Fruit fly (Drosophila melanogaster) whole organism, prepupa: ENCODE data around the gene VhaAC39-2.

Experiments
- Blimp-1 ChIP-seq: fragments of 200-800 bp; sonication (Bioruptor generic); optimal IDR thresholded peaks from 3 replicates; lab custom pipeline; 2017; ENCODE audit warnings: missing biosample characterization, missing genetic modification characterization, mild to moderate bottlenecking, moderate library complexity, missing genetic modification reagents
- CG10669 ChIP-seq: fragments of 200-800 bp; sonication (Bioruptor generic); optimal IDR thresholded peaks from 3 replicates; lab custom pipeline; 2018; ENCODE audit warnings: missing biosample characterization, mild to moderate bottlenecking, missing genetic modification characterization, moderate library complexity
- CG11294 ChIP-seq: fragments of 200-800 bp; sonication (Bioruptor generic); IDR thresholded peaks from 2 replicates; pipeline ENCODE4 v1.3.6; 2022; ENCODE audit warnings: missing biosample characterization, missing genetic modification characterization
- CG11902 ChIP-seq: fragments of 200-800 bp; sonication (Bioruptor generic); optimal IDR thresholded peaks from 3 replicates; lab custom pipeline; 2016; ENCODE audit warnings: missing biosample characterization, missing genetic modification characterization
- CG15336 ChIP-seq: fragments of 200-800 bp; sonication (Bioruptor generic); IDR thresholded peaks from 2 replicates; pipeline ENCODE4 v1.3.6; 2022; ENCODE audit warnings: missing biosample characterization, missing genetic modification characterization
- CG1621 ChIP-seq: fragments of 200-800 bp; sonication (Bioruptor generic); optimal IDR thresholded peaks from 3 replicates; lab custom pipeline; 2018; ENCODE audit warnings: missing biosample characterization, mild to moderate bottlenecking, missing genetic modification characterization
- CG16779 ChIP-seq: fragments of 200-800 bp; sonication (Bioruptor generic); optimal IDR thresholded peaks from 3 replicates; lab custom pipeline; 2017; ENCODE audit warnings: missing biosample characterization, mild to moderate bottlenecking, missing genetic modification characterization
- CG31627 ChIP-seq: fragments of 200-800 bp; sonication (Bioruptor generic); optimal IDR thresholded peaks from 3 replicates; lab custom pipeline; 2016; ENCODE audit warnings: missing biosample characterization, missing genetic modification characterization
- CG34406 ChIP-seq: fragments of 200-800 bp; sonication (Bioruptor generic); optimal IDR thresholded peaks from 3 replicates; lab custom pipeline; 2016; ENCODE audit warnings: missing biosample characterization, missing genetic modification characterization
- CG3919 ChIP-seq: fragments of 200-800 bp; sonication (Bioruptor generic); optimal IDR thresholded peaks from 3 replicates; lab custom pipeline; 2016; ENCODE audit warnings: missing biosample characterization, missing genetic modification characterization
- CG4318 ChIP-seq: fragments of 200-800 bp; sonication (Bioruptor generic); optimal IDR thresholded peaks from 3 replicates; lab custom pipeline; 2017; ENCODE audit warnings: missing biosample characterization, mild to moderate bottlenecking, missing genetic modification characterization
- CG6163 ChIP-seq: fragments of 200-800 bp; sonication (Bioruptor generic); IDR thresholded peaks from 3 replicates; pipeline ENCODE4 v1.3.6; 2022; ENCODE audit warnings: missing biosample characterization, missing genetic modification characterization
- CG6276 ChIP-seq: fragments of 200-800 bp; sonication (Bioruptor generic); optimal IDR thresholded peaks from 2 replicates; lab custom pipeline; 2017; ENCODE audit warnings: missing biosample characterization, mild to moderate bottlenecking, missing genetic modification characterization
- CG6808 ChIP-seq: fragments of 200-800 bp; sonication (Bioruptor generic); optimal IDR thresholded peaks from 3 replicates; lab custom pipeline; 2017; ENCODE audit warnings: missing biosample characterization, missing genetic modification characterization, mild to moderate bottlenecking, moderate library complexity, missing genetic modification reagents
- CG7368 ChIP-seq: fragments of 200-800 bp; sonication (Bioruptor generic); optimal IDR thresholded peaks from 3 replicates; lab custom pipeline; 2016; ENCODE audit warnings: missing biosample characterization, missing genetic modification characterization
- CG8119 ChIP-seq: fragments of 200-800 bp; sonication (Bioruptor generic); IDR thresholded peaks from 3 replicates; pipeline ENCODE4 v1.3.6; 2022; ENCODE audit warnings: missing biosample characterization, missing genetic modification characterization
- CG8632 ChIP-seq: fragments of 200-800 bp; sonication (Bioruptor generic); optimal IDR thresholded peaks from 3 replicates; lab custom pipeline; 2016; ENCODE audit warnings: missing biosample characterization, missing genetic modification characterization
- Eip75B ChIP-seq: fragments of 200-800 bp; sonication (Bioruptor generic); optimal IDR thresholded peaks from 3 replicates; lab custom pipeline; 2016; ENCODE audit warnings: missing biosample characterization, missing genetic modification characterization
- Eip78C ChIP-seq: fragments of 200-800 bp; sonication (Bioruptor generic); peaks from one replicate; lab custom pipeline; 2016; ENCODE audit warnings: missing biosample characterization, missing genetic modification characterization
- Eip93F ChIP-seq: fragments of 200-800 bp; sonication (Bioruptor generic); optimal IDR thresholded peaks from 2 replicates; lab custom pipeline; 2016; ENCODE audit warnings: missing biosample characterization, mild to moderate bottlenecking, missing genetic modification characterization
- Ets21C ChIP-seq: fragments of 200-800 bp; sonication (Bioruptor generic); optimal IDR thresholded peaks from 3 replicates; lab custom pipeline; 2016; ENCODE audit warnings: missing biosample characterization, missing genetic modification characterization
- Hr38 ChIP-seq: sonication (Bioruptor generic); optimal IDR thresholded peaks from 2 replicates; lab custom pipeline; 2016; ENCODE audit warnings: missing biosample characterization, missing genetic modification characterization
- Hr39 ChIP-seq: fragments of 200-800 bp; sonication (Bioruptor generic); optimal IDR thresholded peaks from 2 replicates; lab custom pipeline; 2016; ENCODE audit warnings: missing biosample characterization, missing genetic modification characterization
- Hr4 ChIP-seq: fragments of 200-800 bp; sonication (Bioruptor generic); optimal IDR thresholded peaks from 3 replicates; lab custom pipeline; 2016; ENCODE audit warnings: missing biosample characterization, missing genetic modification characterization
- Lpt ChIP-seq: fragments of 200-800 bp; sonication (Bioruptor generic); optimal IDR thresholded peaks from 3 replicates; lab custom pipeline; 2016; ENCODE audit warnings: missing biosample characterization, missing genetic modification characterization
- Met ChIP-seq: fragments of 200-800 bp; sonication (Bioruptor generic); optimal IDR thresholded peaks from 3 replicates; lab custom pipeline; 2016; ENCODE audit warnings: missing biosample characterization, missing genetic modification characterization
- OdsH ChIP-seq: fragments of 200-800 bp; sonication (Bioruptor generic); optimal IDR thresholded peaks from 3 replicates; lab custom pipeline; 2016; ENCODE audit warnings: missing biosample characterization, missing genetic modification characterization
- Smox ChIP-seq: fragments of 200-800 bp; sonication (Bioruptor generic); optimal IDR thresholded peaks from 3 replicates; lab custom pipeline; 2016; ENCODE audit warnings: missing biosample characterization, missing genetic modification characterization
- Sox102F ChIP-seq: fragments of 200-800 bp; sonication (Bioruptor generic); optimal IDR thresholded peaks from 2 replicates; lab custom pipeline; 2016; ENCODE audit warnings: missing biosample characterization, mild to moderate bottlenecking, missing genetic modification characterization
- Sox14 ChIP-seq: fragments of 200-800 bp; sonication (Bioruptor generic); optimal IDR thresholded peaks from 3 replicates; lab custom pipeline; 2016; ENCODE audit warnings: missing biosample characterization, missing genetic modification characterization
- acj6 ChIP-seq: fragments of 200-800 bp; sonication (Bioruptor generic); optimal IDR thresholded peaks from 3 replicates; lab custom pipeline; 2016; ENCODE audit warnings: missing biosample characterization, missing genetic modification characterization
- cyc ChIP-seq: fragments of 200-800 bp; sonication (Bioruptor generic); optimal IDR thresholded peaks from 3 replicates; lab custom pipeline; 2016; ENCODE audit warnings: missing biosample characterization, missing genetic modification characterization
- dsx ChIP-seq: fragments of 200-800 bp; optimal IDR thresholded peaks from 3 replicates; lab custom pipeline; 2019; ENCODE audit warnings: missing biosample characterization, mild to moderate bottlenecking, missing genetic modification characterization, moderate library complexity; ENCODE audit not compliant: poor library complexity, severe bottlenecking
- eg ChIP-seq: fragments of 200-800 bp; sonication (Bioruptor generic); IDR thresholded peaks from 3 replicates; pipeline ENCODE4 v1.3.6; 2022; ENCODE audit warnings: missing biosample characterization, missing genetic modification characterization
- esn ChIP-seq: fragments of 200-800 bp; sonication (Bioruptor generic); optimal IDR thresholded peaks from 2 replicates; lab custom pipeline; 2016; ENCODE audit warnings: missing biosample characterization, mild to moderate bottlenecking, missing genetic modification characterization, moderate library complexity
- fd59A ChIP-seq: fragments of 200-800 bp; sonication (Bioruptor generic); optimal IDR thresholded peaks from 2 replicates; lab custom pipeline; 2017; ENCODE audit warnings: missing biosample characterization, mild to moderate bottlenecking, missing genetic modification characterization, missing genetic modification reagents
- fd85E ChIP-seq: fragments of 200-800 bp; sonication (Bioruptor generic); optimal IDR thresholded peaks from 3 replicates; lab custom pipeline; 2016; ENCODE audit warnings: missing biosample characterization, missing genetic modification characterization
- fkh ChIP-seq: fragments of 200-800 bp; sonication (Bioruptor generic); optimal IDR thresholded peaks from 3 replicates; lab custom pipeline; 2017; ENCODE audit warnings: missing biosample characterization, mild to moderate bottlenecking, missing genetic modification characterization, moderate library complexity
- lz ChIP-seq: fragments of 200-800 bp; sonication (Bioruptor generic); optimal IDR thresholded peaks from 3 replicates; lab custom pipeline; 2016; ENCODE audit warnings: missing biosample characterization, missing genetic modification characterization
- net ChIP-seq: fragments of 200-800 bp; sonication (Bioruptor generic); optimal IDR thresholded peaks from 3 replicates; lab custom pipeline; 2016; ENCODE audit warnings: missing biosample characterization, missing genetic modification characterization
- pdm3 ChIP-seq: fragments of 200-800 bp; sonication (Bioruptor generic); optimal IDR thresholded peaks from 3 replicates; lab custom pipeline; 2016; ENCODE audit warnings: missing biosample characterization, missing genetic modification characterization
- salr ChIP-seq, 2 experiments: fragments of 200-800 bp; sonication (Bioruptor generic); optimal IDR thresholded peaks; 3 replicates each; lab custom pipeline; 2016 to 2018; ENCODE audit warnings: missing biosample characterization in 2 of 2, missing genetic modification characterization in 2 of 2, mild to moderate bottlenecking in 1 of 2
- spab ChIP-seq: fragments of 200-800 bp; sonication (Bioruptor generic); optimal IDR thresholded peaks from 2 replicates; lab custom pipeline; 2017; ENCODE audit warnings: missing biosample characterization, mild to moderate bottlenecking, missing genetic modification characterization, missing genetic modification reagents
- ss ChIP-seq, 2 experiments: fragments of 200-800 bp; sonication (Bioruptor generic); optimal IDR thresholded peaks; 2 replicates in 1 of 2; 3 replicates in 1 of 2; lab custom pipeline; 2017 to 2018; ENCODE audit warnings: mild to moderate bottlenecking in 2 of 2, missing biosample characterization in 2 of 2, missing genetic modification characterization in 2 of 2, moderate library complexity in 1 of 2
- svp ChIP-seq: fragments of 200-800 bp; sonication (Bioruptor generic); peaks from one replicate; lab custom pipeline; 2016; ENCODE audit warnings: missing biosample characterization, missing genetic modification characterization

VhaAC39-2 gene

DNA sequence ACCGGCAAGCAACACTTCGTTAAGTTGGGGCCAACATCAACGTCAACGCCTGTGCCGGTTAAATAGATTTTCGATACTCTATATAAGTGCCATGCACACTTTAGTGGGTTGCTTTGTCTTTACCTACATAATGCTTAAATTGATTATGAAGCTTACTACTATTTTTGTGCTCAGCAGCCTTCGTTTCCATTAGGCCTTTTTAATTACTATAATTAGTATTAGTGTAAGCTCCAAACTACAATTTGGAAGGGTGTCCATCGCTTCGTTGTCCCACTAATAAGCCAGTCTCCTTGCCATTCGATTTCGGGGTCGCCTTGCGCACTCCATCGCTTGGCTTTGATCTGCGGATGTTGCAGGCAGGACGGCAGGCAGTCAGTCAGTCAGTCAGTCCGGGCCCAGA, 11.5 kb downstream of the VhaAC39-2 start (continued):
- peak; percentile 61 for TF ChIP-seq lz (GFP tag; lab: Kevin White, UChicago)
- peak in 1 of 2 experiments; percentile 61 for TF ChIP-seq ss (GFP tag; optimal IDR thresholded peaks at IDR 0.05; lab: Kevin White, UChicago)
- TF ChIP-seq CG10669 (GFP tag; lab: Kevin White, UChicago), result peak; percentile 81
- TF ChIP-seq CG7368 (GFP tag; lab: Kevin White, UChicago), result peak; percentile 60
- TF ChIP-seq fkh, result no peak
- peak; percentile 73 for TF ChIP-seq CG1621 (tag; lab: Kevin White, UChicago)
- peak; percentile 40 for TF ChIP-seq CG31627 (GFP tag; lab: Kevin White, UChicago)
- no peak for TF ChIP-seq CG4318 (GFP tag; lab: Kevin White, UChicago)
- TF ChIP-seq OdsH (GFP tag; lab: Kevin White, UChicago), result peak; percentile 63
- TF ChIP-seq fd85E (GFP tag; lab: Kevin White, UChicago), result no peak
- peak; percentile 56 for TF ChIP-seq esn (GFP tag; lab: Kevin White, UChicago)
- TF ChIP-seq CG6808 (GFP tag; lab: Kevin White, UChicago), result peak; percentile 82
- peak; percentile 72 for TF ChIP-seq svp (GFP tag; lab: Kevin White, UChicago)
- no peak for TF ChIP-seq Eip93F (GFP tag; lab: Kevin White, UChicago)
- TF ChIP-seq CG15336 (GFP tag; lab: Robert Waterston, UW), result peak; percentile 60; the same call in 1 of the 2 replicates
- TF ChIP-seq CG16779, result peak; percentile 12
- peak; percentile 24 for TF ChIP-seq Lpt (GFP tag; lab: Kevin White, UChicago)
- peak; percentile 53 for TF ChIP-seq CG8632
- TF ChIP-seq, all 60 proteins: peak for 51

DNA sequence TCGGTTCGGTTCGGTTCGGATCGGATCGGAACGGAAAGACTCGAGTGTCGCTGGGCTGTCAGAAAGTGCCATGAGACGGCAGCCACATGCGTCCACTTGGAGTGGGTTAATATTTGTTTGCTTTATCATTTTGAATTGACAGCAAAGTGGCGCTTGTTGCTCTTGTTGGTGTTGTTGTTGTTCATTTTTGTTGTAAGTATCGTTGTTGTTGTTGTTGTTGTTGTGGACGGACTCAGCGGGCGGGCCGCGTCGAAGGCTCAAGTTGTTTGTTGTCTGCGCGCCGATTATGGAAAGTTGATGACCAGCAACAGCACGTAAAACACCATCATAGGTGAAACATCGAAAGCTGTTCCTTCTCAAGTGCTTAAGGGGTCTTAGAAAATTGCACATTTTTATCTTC, 12.1 kb downstream of the VhaAC39-2 start:
- TF ChIP-seq CG31627 (GFP tag; lab: Kevin White, UChicago) (no peak), acj6 (no peak), Sox14 (no peak), CG34406 (GFP tag; lab: Kevin White, UChicago) (no peak), Ets21C (GFP tag; lab: Kevin White, UChicago) (no peak), Hr39 (GFP tag; lab: Kevin White, UChicago) (no peak), OdsH (GFP tag; lab: Kevin White, UChicago) (no peak), Smox (GFP tag; lab: Kevin White, UChicago) (no peak), cyc (GFP tag; lab: Kevin White, UChicago) (no peak), CG3919 (GFP tag; lab: Kevin White, UChicago) (no peak), CG15336 (GFP tag; lab: Robert Waterston, UW) (no peak), CG10669 (GFP tag; lab: Kevin White, UChicago) (no peak), Eip75B (no peak), net (GFP tag; lab: Kevin White, UChicago) (no peak), salr (GFP tag; optimal IDR thresholded peaks at IDR 0.05; lab: Kevin White, UChicago) (no peak), Eip78C (GFP tag; lab: Kevin White, UChicago) (no peak), CG6163 (GFP tag; lab: Robert Waterston, UW) (no peak), svp (GFP tag; lab: Kevin White, UChicago) (no peak)

DNA sequence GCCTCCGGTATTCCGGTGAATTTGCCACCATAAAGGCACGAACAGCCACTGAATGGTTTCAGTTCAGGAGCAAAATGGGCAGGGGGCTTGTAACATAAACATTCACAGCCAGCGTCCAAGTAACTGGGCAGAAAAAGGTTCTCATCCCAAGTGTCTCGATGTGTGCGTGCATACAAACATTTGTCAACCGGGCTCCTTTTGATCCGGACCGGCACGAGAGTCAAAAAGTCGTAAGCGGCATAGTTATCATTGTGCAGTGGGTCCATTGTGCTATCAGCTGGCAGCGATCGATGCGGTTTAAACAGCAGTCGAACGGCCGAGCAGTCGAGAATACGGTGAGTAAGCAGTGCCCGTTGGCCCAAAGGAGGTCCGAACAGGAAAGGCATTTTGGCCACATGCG, 13.4 kb downstream of the VhaAC39-2 start:
- TF ChIP-seq Sox14 (no peak), CG6276 (GFP tag; lab: Kevin White, UChicago) (no peak), fd85E (GFP tag; lab: Kevin White, UChicago) (no peak), CG34406 (GFP tag; lab: Kevin White, UChicago) (no peak), pdm3 (no peak), Sox102F (GFP tag; lab: Kevin White, UChicago) (no peak), Blimp-1 (no peak)

DNA sequence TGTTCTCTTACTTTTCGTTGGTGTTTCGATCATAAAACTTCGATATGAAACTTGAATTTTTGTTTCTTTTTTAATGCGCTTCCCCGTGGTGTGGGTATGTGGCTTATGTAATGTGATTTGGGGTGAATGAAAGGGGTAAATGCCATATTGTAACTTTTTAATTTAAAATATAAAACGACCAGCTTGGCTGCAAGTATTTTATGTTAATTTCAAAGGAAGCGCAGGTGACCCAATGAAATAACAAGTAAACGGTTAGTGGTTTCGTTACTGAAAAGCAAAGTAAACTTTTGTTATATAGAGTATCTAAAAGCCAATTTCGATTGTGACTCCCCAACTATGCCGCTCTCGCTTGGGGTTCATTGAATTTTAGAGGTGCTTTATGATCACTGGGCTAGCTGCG, 14.5 kb downstream of the VhaAC39-2 start:
- TF ChIP-seq Sox102F (GFP tag; lab: Kevin White, UChicago) (peak; percentile 41), svp (GFP tag; lab: Kevin White, UChicago) (peak; percentile 42), dsx (GFP tag; lab: Kevin White, UChicago) (peak; percentile 1), CG11902 (no peak), spab (no peak), CG6163 (GFP tag; lab: Robert Waterston, UW) (no peak), esn (GFP tag; lab: Kevin White, UChicago) (peak; percentile 46), eg (GFP tag; lab: Robert Waterston, UW) (no peak), Met (GFP tag; lab: Kevin White, UChicago) (peak; percentile 46), CG1621 (tag; lab: Kevin White, UChicago) (no peak), Eip75B (peak; percentile 23), cyc (GFP tag; lab: Kevin White, UChicago) (no peak), CG11294 (GFP tag; lab: Robert Waterston, UW) (no peak), CG8632 (peak; percentile 22), CG6276 (GFP tag; lab: Kevin White, UChicago) (no peak), CG8119 (no peak), fd85E (GFP tag; lab: Kevin White, UChicago) (no peak), CG34406 (GFP tag; lab: Kevin White, UChicago) (peak; percentile 19), fd59A (GFP tag; lab: Kevin White, UChicago) (no peak), Hr38 (GFP tag; lab: Kevin White, UChicago) (no peak), Hr4 (GFP tag; lab: Kevin White, UChicago) (peak; percentile 21)
